Fruit fly (Drosophila melanogaster) whole organism, embryonic: ENCODE data around the gene Obp19b.

Experiments
- Aef1 ChIP-seq: fragments of 200-800 bp; sonication (Bioruptor generic); IDR thresholded peaks from 3 replicates; pipeline ENCODE4 v1.3.6; 2022; ENCODE audit warnings: missing biosample characterization, missing genetic modification characterization
- Atf6 ChIP-seq: fragments of 200-800 bp; sonication (Bioruptor generic); IDR thresholded peaks from 2 replicates; pipeline ENCODE4 v1.3.6; 2022; ENCODE audit warnings: missing biosample characterization, missing genetic modification characterization
- B-H2 ChIP-seq: fragments of 200-800 bp; sonication (Bioruptor generic); optimal IDR thresholded peaks from 2 replicates; lab custom pipeline; 2018; ENCODE audit warnings: missing biosample characterization, mild to moderate bottlenecking, missing genetic modification characterization
- CG10147 ChIP-seq: fragments of 200-800 bp; sonication (Bioruptor generic); optimal IDR thresholded peaks from 2 replicates; lab custom pipeline; 2019; ENCODE audit warnings: missing biosample characterization, mild to moderate bottlenecking, missing genetic modification characterization, moderate library complexity
- CG12155 ChIP-seq: fragments of 200-800 bp; sonication (Bioruptor generic); optimal IDR thresholded peaks from 3 replicates; lab custom pipeline; 2016; ENCODE audit warnings: missing biosample characterization, missing genetic modification characterization
- CG12391 ChIP-seq: fragments of 200-800 bp; sonication (Bioruptor generic); optimal IDR thresholded peaks from 3 replicates; lab custom pipeline; 2018; ENCODE audit warnings: missing biosample characterization, mild to moderate bottlenecking, missing genetic modification characterization, moderate library complexity
- CG12744 ChIP-seq: fragments of 200-800 bp; sonication (Bioruptor generic); optimal IDR thresholded peaks from 2 replicates; lab custom pipeline; 2016; ENCODE audit warnings: missing biosample characterization, missing genetic modification characterization
- CG14050 ChIP-seq: fragments of 200-800 bp; sonication (Bioruptor generic); IDR thresholded peaks from 3 replicates; pipeline ENCODE4 v1.3.6; 2022; ENCODE audit warnings: missing biosample characterization, missing genetic modification characterization
- CG14860 ChIP-seq: fragments of 200-800 bp; sonication (Bioruptor generic); IDR thresholded peaks from 3 replicates; pipeline ENCODE4 v1.3.6; 2022; ENCODE audit warnings: missing biosample characterization, missing genetic modification characterization; ENCODE audit not compliant: partially characterized antibody
- CG15514 ChIP-seq: fragments of 200-800 bp; sonication (Bioruptor generic); optimal IDR thresholded peaks from 3 replicates; lab custom pipeline; 2017; ENCODE audit warnings: missing biosample characterization, missing genetic modification characterization, mild to moderate bottlenecking, moderate library complexity, missing genetic modification reagents
- CG18011 ChIP-seq: fragments of 200-800 bp; sonication (Bioruptor generic); optimal IDR thresholded peaks from 2 replicates; lab custom pipeline; 2017; ENCODE audit warnings: missing biosample characterization, missing genetic modification characterization, mild to moderate bottlenecking, moderate library complexity, missing genotype
- CG30403 ChIP-seq: fragments of 200-800 bp; sonication (Bioruptor generic); optimal IDR thresholded peaks from 3 replicates; lab custom pipeline; 2016; ENCODE audit warnings: missing biosample characterization, missing genetic modification characterization
- CG32532 ChIP-seq: fragments of 200-800 bp; sonication (Bioruptor generic); IDR thresholded peaks from 2 replicates; pipeline ENCODE4 v1.3.6; 2022; ENCODE audit warnings: missing biosample characterization, missing genetic modification characterization
- CG32767 ChIP-seq: fragments of 200-800 bp; sonication (Bioruptor generic); IDR thresholded peaks from 2 replicates; pipeline ENCODE4 v1.3.6; 2022; ENCODE audit warnings: missing biosample characterization, missing genetic modification characterization
- CG32772 ChIP-seq: fragments of 200-800 bp; sonication (Bioruptor generic); IDR thresholded peaks from 2 replicates; pipeline ENCODE4 v1.3.6; 2022; ENCODE audit warnings: missing biosample characterization, missing genetic modification characterization
- CG4360 ChIP-seq: fragments of 200-800 bp; sonication (Bioruptor generic); IDR thresholded peaks from 2 replicates; pipeline ENCODE4 v1.3.6; 2022; ENCODE audit warnings: missing biosample characterization, missing genetic modification characterization
- CG6175 ChIP-seq: fragments of 200-800 bp; sonication (Bioruptor generic); IDR thresholded peaks from 3 replicates; pipeline ENCODE4 v1.3.6; 2022; ENCODE audit warnings: missing biosample characterization, missing genetic modification characterization
- CG6272 ChIP-seq: fragments of 200-800 bp; sonication (Bioruptor generic); IDR thresholded peaks from 2 replicates; pipeline ENCODE4 v1.3.6; 2022; ENCODE audit warnings: missing biosample characterization, missing genetic modification characterization
- CG6689 ChIP-seq: fragments of 200-800 bp; sonication (Bioruptor generic); IDR thresholded peaks from 2 replicates; pipeline ENCODE4 v1.3.6; 2022; ENCODE audit warnings: missing biosample characterization, missing genetic modification characterization
- CG7987 ChIP-seq: fragments of 200-800 bp; sonication (Bioruptor generic); optimal IDR thresholded peaks from 2 replicates; lab custom pipeline; 2018; ENCODE audit warnings: missing biosample characterization, mild to moderate bottlenecking, missing genetic modification characterization, moderate library complexity
- CG8944 ChIP-seq: fragments of 200-800 bp; sonication (Bioruptor generic); optimal IDR thresholded peaks from 3 replicates; lab custom pipeline; 2016; ENCODE audit warnings: missing biosample characterization, missing genetic modification characterization
- CG9609 ChIP-seq: fragments of 200-800 bp; sonication (Bioruptor generic); optimal IDR thresholded peaks from 3 replicates; lab custom pipeline; 2016; ENCODE audit warnings: missing biosample characterization, missing genetic modification characterization
- CkIIα-i1 ChIP-seq: fragments of 200-800 bp; sonication (Bioruptor generic); IDR thresholded peaks from 2 replicates; pipeline ENCODE4 v1.3.6; 2022; ENCODE audit warnings: missing biosample characterization, missing genetic modification characterization
- D19A ChIP-seq: fragments of 200-800 bp; optimal IDR thresholded peaks from 3 replicates; lab custom pipeline; 2019; ENCODE audit warnings: missing biosample characterization, mild to moderate bottlenecking, missing genetic modification characterization, moderate library complexity
- Gug ChIP-seq: fragments of 200-800 bp; sonication (Bioruptor generic); IDR thresholded peaks from 4 replicates; pipeline ENCODE4 v1.3.6; 2022; ENCODE audit warnings: missing biosample characterization, missing genetic modification characterization
- Hsf ChIP-seq: fragments of 200-800 bp; sonication (Bioruptor generic); optimal IDR thresholded peaks from 3 replicates; lab custom pipeline; 2016; ENCODE audit warnings: missing biosample characterization, missing genetic modification characterization
- NFAT ChIP-seq: fragments of 200-800 bp; sonication (Bioruptor generic); IDR thresholded peaks from 2 replicates; pipeline ENCODE4 v1.3.6; 2022; ENCODE audit warnings: missing biosample characterization, missing genetic modification characterization
- NK7.1 ChIP-seq: fragments of 200-800 bp; sonication (Bioruptor generic); optimal IDR thresholded peaks from 3 replicates; lab custom pipeline; 2016; ENCODE audit warnings: missing biosample characterization, missing genetic modification characterization
- Nf-YB ChIP-seq: fragments of 200-800 bp; sonication (Bioruptor generic); optimal IDR thresholded peaks from 3 replicates; lab custom pipeline; 2019; ENCODE audit warnings: missing biosample characterization, mild to moderate bottlenecking, missing genetic modification characterization, moderate library complexity
- Rx ChIP-seq: fragments of 200-800 bp; sonication (Bioruptor generic); IDR thresholded peaks from 2 replicates; pipeline ENCODE4 v1.3.6; 2022; ENCODE audit warnings: missing biosample characterization, missing genetic modification characterization
- Scr ChIP-seq: fragments of 200-800 bp; sonication (Bioruptor generic); IDR thresholded peaks from 2 replicates; pipeline ENCODE4 v1.3.6; 2022; ENCODE audit warnings: missing biosample characterization, missing genetic modification characterization; ENCODE audit not compliant: partially characterized antibody
- Six4 ChIP-seq: fragments of 200-800 bp; sonication (Bioruptor generic); optimal IDR thresholded peaks from 2 replicates; lab custom pipeline; 2016; ENCODE audit warnings: missing biosample characterization, missing genetic modification characterization
- amos ChIP-seq: fragments of 200-800 bp; sonication (Bioruptor generic); IDR thresholded peaks from 2 replicates; pipeline ENCODE4 v1.3.6; 2022; ENCODE audit warnings: missing biosample characterization, missing genetic modification characterization; ENCODE audit not compliant: partially characterized antibody
- ash1 ChIP-seq: fragments of 200-800 bp; sonication (Bioruptor generic); optimal IDR thresholded peaks from 2 replicates; lab custom pipeline; 2018; ENCODE audit warnings: missing biosample characterization, mild to moderate bottlenecking, missing genetic modification characterization
- chif ChIP-seq, 2 experiments: fragments of 200-800 bp; sonication (Bioruptor generic); optimal IDR thresholded peaks; 3 replicates each; lab custom pipeline; 2016; ENCODE audit warnings: missing biosample characterization in 2 of 2, missing genetic modification characterization in 2 of 2
- disco-r ChIP-seq: fragments of 200-800 bp; sonication (Bioruptor generic); optimal IDR thresholded peaks from 2 replicates; lab custom pipeline; 2016; ENCODE audit warnings: missing biosample characterization, missing genetic modification characterization
- eve ChIP-seq, 2 experiments: fragments of >200 bp; optimal IDR thresholded peaks; 2 replicates each; lab custom pipeline; 2017; ENCODE audit warnings: missing biosample characterization in 2 of 2, missing genetic modification characterization in 2 of 2
- gcm ChIP-seq: fragments of 200-800 bp; sonication (Bioruptor generic); optimal IDR thresholded peaks from 2 replicates; lab custom pipeline; 2019; ENCODE audit warnings: missing biosample characterization, mild to moderate bottlenecking, missing genetic modification characterization, moderate library complexity
- gro ChIP-seq: fragments of 200-800 bp; sonication (Bioruptor generic); optimal IDR thresholded peaks from 2 replicates; lab custom pipeline; 2016; ENCODE audit warnings: missing biosample characterization, missing genetic modification characterization
- hb ChIP-seq: fragments of 200-800 bp; sonication (Bioruptor generic); IDR thresholded peaks from 3 replicates; pipeline ENCODE4 v1.3.6; 2022; ENCODE audit warnings: missing biosample characterization, missing genetic modification characterization; ENCODE audit not compliant: partially characterized antibody
- jigr1 ChIP-seq: fragments of 200-800 bp; sonication (Bioruptor generic); IDR thresholded peaks from 3 replicates; pipeline ENCODE4 v1.3.6; 2022; ENCODE audit warnings: missing biosample characterization, missing genetic modification characterization
- jumu ChIP-seq: fragments of 200-800 bp; sonication (Bioruptor generic); optimal IDR thresholded peaks from 3 replicates; lab custom pipeline; 2016; ENCODE audit warnings: missing biosample characterization, missing genetic modification characterization
- lbe ChIP-seq: fragments of 200-800 bp; sonication (Bioruptor generic); optimal IDR thresholded peaks from 2 replicates; lab custom pipeline; 2016; ENCODE audit warnings: missing biosample characterization, mild to moderate bottlenecking, missing genetic modification characterization
- lov ChIP-seq, 2 experiments: fragments of 200-800 bp in 1 of 2; fragments of >200 bp in 1 of 2; sonication (Bioruptor generic) in 1 of 2; IDR thresholded peaks in 1 of 2; optimal IDR thresholded peaks in 1 of 2; 2 replicates in 1 of 2; 3 replicates in 1 of 2; pipeline versions ENCODE4 v1.3.6 to Lab custom; 2017 to 2022; ENCODE audit warnings: missing biosample characterization in 1 of 2, missing genetic modification characterization in 1 of 2
- mld ChIP-seq: fragments of 200-800 bp; sonication (Bioruptor generic); IDR thresholded peaks from 3 replicates; pipeline ENCODE4 v1.3.6; 2022; ENCODE audit warnings: missing biosample characterization, missing genetic modification characterization; ENCODE audit not compliant: partially characterized antibody
- pzg ChIP-seq: fragments of 200-800 bp; sonication (Bioruptor generic); optimal IDR thresholded peaks from 3 replicates; lab custom pipeline; 2018; ENCODE audit warnings: missing biosample characterization, mild to moderate bottlenecking, missing genetic modification characterization, moderate library complexity
- run ChIP-seq: fragments of 200-800 bp; sonication (Bioruptor generic); optimal IDR thresholded peaks from 3 replicates; lab custom pipeline; 2018; ENCODE audit warnings: missing biosample characterization, mild to moderate bottlenecking, missing genetic modification characterization
- sima ChIP-seq: fragments of 200-800 bp; sonication (Bioruptor generic); optimal IDR thresholded peaks from 2 replicates; lab custom pipeline; 2016; ENCODE audit warnings: missing biosample characterization, missing genetic modification characterization
- tup ChIP-seq: fragments of 200-800 bp; sonication (Bioruptor generic); optimal IDR thresholded peaks from 2 replicates; lab custom pipeline; 2016; ENCODE audit warnings: missing biosample characterization, mild to moderate bottlenecking, missing genetic modification characterization, moderate library complexity
- twi ChIP-seq: fragments of 200-800 bp; optimal IDR thresholded peaks from 2 replicates; lab custom pipeline; 2019; ENCODE audit warnings: missing biosample characterization, mild to moderate bottlenecking, missing genetic modification characterization, moderate library complexity
- wek ChIP-seq: fragments of 200-800 bp; sonication (Bioruptor generic); optimal IDR thresholded peaks from 3 replicates; lab custom pipeline; 2018; ENCODE audit warnings: missing biosample characterization, mild to moderate bottlenecking, missing genetic modification characterization, moderate library complexity

Gene Obp19b

DNA sequence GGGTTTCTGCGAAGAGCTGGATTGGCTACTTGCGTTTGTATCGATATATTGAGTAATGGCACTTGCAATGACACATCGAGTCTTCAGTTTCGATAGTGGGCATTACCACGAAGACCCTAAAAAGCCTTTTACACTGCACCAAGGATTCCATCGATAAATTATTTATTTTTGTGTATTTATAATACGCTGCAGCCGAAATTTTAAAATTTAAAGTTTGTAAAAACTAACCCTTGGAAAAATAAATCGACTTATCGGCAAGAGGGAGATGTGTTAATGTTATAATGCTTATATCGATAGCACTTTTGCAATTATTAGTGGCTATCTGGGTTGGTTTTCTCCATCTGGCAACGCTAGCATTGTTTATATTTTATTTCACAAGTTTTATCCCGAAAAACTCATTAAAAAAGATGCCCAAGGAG, 7.2 kb downstream of the Obp19b start, which contains the start of the genes Pp4-19C and cactin (continued):
- no peak for TF ChIP-seq NK7.1 (GFP tag; lab: Kevin White, UChicago)
- peak; percentile 48 for TF ChIP-seq Nf-YB (GFP tag; lab: Kevin White, UChicago)
- TF ChIP-seq CG32532 (GFP tag; lab: Robert Waterston, UW): no peak
- no peak for TF ChIP-seq wek (GFP tag; lab: Kevin White, UChicago)
- TF ChIP-seq gro: no peak
- no peak for TF ChIP-seq gcm (GFP tag; lab: Kevin White, UChicago)
- peak; percentile 4 for TF ChIP-seq CG15514
- no peak for TF ChIP-seq CG12744 (GFP tag; lab: Kevin White, UChicago)
- peak; percentile 7 for TF ChIP-seq jumu
- peak; percentile 11; the same call in 1 of the 2 replicates for TF ChIP-seq CG6272 (GFP tag; lab: Robert Waterston, UW)
- TF ChIP-seq CG12155 (GFP tag; lab: Kevin White, UChicago): peak; percentile 15
- no peak for TF ChIP-seq jigr1 (GFP tag; lab: Robert Waterston, UW)
- peak in 1 of 2 experiments; percentile 21 for TF ChIP-seq chif (GFP tag; optimal IDR thresholded peaks at IDR 0.05; lab: Kevin White, UChicago)
- TF ChIP-seq B-H2 (GFP tag; lab: Kevin White, UChicago): no peak
- TF ChIP-seq ash1 (GFP tag; lab: Kevin White, UChicago): no peak
- TF ChIP-seq lov (optimal IDR thresholded peaks at IDR 0.05; lab: Kevin White, UChicago): no peak
- TF ChIP-seq lov (GFP tag; IDR thresholded peaks at IDR 0.05; lab: Robert Waterston, UW): no peak
- no peak for TF ChIP-seq CkIIα-i1 (GFP tag; lab: Robert Waterston, UW)
- TF ChIP-seq NFAT (GFP tag; lab: Robert Waterston, UW): no peak
- TF ChIP-seq lbe (GFP tag; lab: Kevin White, UChicago): peak; percentile 6
- TF ChIP-seq mld (GFP tag; lab: Robert Waterston, UW): peak; percentile 71; the same call in 1 of the 3 replicates
- no peak for TF ChIP-seq CG10147
- peak; percentile 80 for TF ChIP-seq amos (GFP tag; lab: Robert Waterston, UW)
- TF ChIP-seq CG9609 (GFP tag; lab: Kevin White, UChicago): no peak
- peak; percentile 89 for TF ChIP-seq hb (GFP tag; lab: Robert Waterston, UW)
- TF ChIP-seq CG7987: no peak
- peak; percentile 91 for TF ChIP-seq Scr
- TF ChIP-seq CG8944 (GFP tag; lab: Kevin White, UChicago): peak; percentile 41
- no peak for TF ChIP-seq CG6689 (GFP tag; lab: Robert Waterston, UW)
- no peak for TF ChIP-seq CG32767
- TF ChIP-seq Hsf (GFP tag; lab: Kevin White, UChicago): peak; percentile 36
- TF ChIP-seq tup (GFP tag; lab: Kevin White, UChicago): no peak
- no peak for TF ChIP-seq disco-r (GFP tag; lab: Kevin White, UChicago)
- TF ChIP-seq Atf6 (GFP tag; lab: Robert Waterston, UW): no peak
- no peak for TF ChIP-seq sima
- TF ChIP-seq Aef1: no peak
- no peak for TF ChIP-seq CG6175 (GFP tag; lab: Robert Waterston, UW)
- TF ChIP-seq CG30403 (GFP tag; lab: Kevin White, UChicago): peak; percentile 46
- TF ChIP-seq Six4: no peak
- peak; percentile 34 for TF ChIP-seq CG12391
- TF ChIP-seq CG14050 (GFP tag; lab: Robert Waterston, UW): no peak
- TF ChIP-seq twi (tag; lab: Kevin White, UChicago): no peak
- TF ChIP-seq eve (GFP tag; optimal IDR thresholded peaks at IDR 0.05; lab: Kevin White, UChicago): no peak
- no peak for TF ChIP-seq run (tag; lab: Kevin White, UChicago)
- TF ChIP-seq Rx (GFP tag; lab: Robert Waterston, UW): no peak
- TF ChIP-seq CG14860 (GFP tag; lab: Robert Waterston, UW): peak; percentile 94
- TF ChIP-seq CG32772 (GFP tag; lab: Robert Waterston, UW): no peak
- TF ChIP-seq D19A (tag; lab: Kevin White, UChicago): no peak
- TF ChIP-seq CG4360 (GFP tag; lab: Robert Waterston, UW): no peak
- TF ChIP-seq pzg (GFP tag; lab: Kevin White, UChicago): peak; percentile 54
- peak; percentile 13; the same call in 1 of the 4 replicates for TF ChIP-seq Gug
- TF ChIP-seq CG18011 (GFP tag; lab: Kevin White, UChicago): no peak
